Fruit fly (Drosophila melanogaster) whole organism, embryonic: ENCODE results near the gene dgrn.

Experiments used
- Abd-B ChIP-seq: fragments of 200-800 bp; sonication (Bioruptor generic); optimal IDR thresholded peaks from 2 replicates; lab custom pipeline; 2018; ENCODE audit warnings: missing biosample characterization, mild to moderate bottlenecking, missing genetic modification characterization, moderate library complexity
- Atf6 ChIP-seq: fragments of 200-800 bp; sonication (Bioruptor generic); IDR thresholded peaks from 2 replicates; pipeline ENCODE4 v1.3.6; 2022; ENCODE audit warnings: missing biosample characterization, missing genetic modification characterization
- CG11093 ChIP-seq: fragments of 200-800 bp; sonication (Bioruptor generic); IDR thresholded peaks from 3 replicates; pipeline ENCODE4 v1.3.6; 2022; ENCODE audit warnings: missing biosample characterization, missing genetic modification characterization
- CG11695 ChIP-seq: fragments of 200-800 bp; sonication (Bioruptor generic); IDR thresholded peaks from 3 replicates; pipeline ENCODE4 v1.3.6; 2022; ENCODE audit warnings: missing biosample characterization, missing genetic modification characterization
- CG12769 ChIP-seq: fragments of 200-800 bp; sonication (Bioruptor generic); optimal IDR thresholded peaks from 2 replicates; lab custom pipeline; 2019; ENCODE audit warnings: missing biosample characterization, mild to moderate bottlenecking, missing genetic modification characterization, moderate library complexity
- CG13287 ChIP-seq: fragments of 200-800 bp; sonication (Bioruptor generic); IDR thresholded peaks from 2 replicates; pipeline ENCODE4 v1.3.6; 2022; ENCODE audit warnings: missing biosample characterization, missing genetic modification characterization; ENCODE audit not compliant: partially characterized antibody
- CG13424 ChIP-seq: fragments of 200-800 bp; sonication (Bioruptor generic); optimal IDR thresholded peaks from 2 replicates; lab custom pipeline; 2019; ENCODE audit warnings: missing biosample characterization, mild to moderate bottlenecking, missing genetic modification characterization, moderate library complexity
- CG14050 ChIP-seq: fragments of 200-800 bp; sonication (Bioruptor generic); IDR thresholded peaks from 3 replicates; pipeline ENCODE4 v1.3.6; 2022; ENCODE audit warnings: missing biosample characterization, missing genetic modification characterization
- CG1529 ChIP-seq: fragments of 200-800 bp; sonication (Bioruptor generic); optimal IDR thresholded peaks from 3 replicates; lab custom pipeline; 2018; ENCODE audit warnings: missing biosample characterization, missing genetic modification characterization
- CG1647 ChIP-seq: fragments of 200-800 bp; sonication (Bioruptor generic); optimal IDR thresholded peaks from 3 replicates; lab custom pipeline; 2016; ENCODE audit warnings: missing biosample characterization, missing genetic modification characterization
- CG17328 ChIP-seq: fragments of 200-800 bp; sonication (Bioruptor generic); IDR thresholded peaks from 2 replicates; pipeline ENCODE4 v1.3.6; 2022; ENCODE audit warnings: missing biosample characterization, missing genetic modification characterization
- CG31224 ChIP-seq: fragments of 200-800 bp; sonication (Bioruptor generic); IDR thresholded peaks from 2 replicates; pipeline ENCODE4 v1.3.6; 2022; ENCODE audit warnings: missing biosample characterization, missing genetic modification characterization
- CG4820 ChIP-seq: fragments of 200-800 bp; sonication (Bioruptor generic); optimal IDR thresholded peaks from 3 replicates; lab custom pipeline; 2016; ENCODE audit warnings: missing biosample characterization, missing genetic modification characterization
- CG7556 ChIP-seq: fragments of 200-800 bp; sonication (Bioruptor generic); optimal IDR thresholded peaks from 2 replicates; lab custom pipeline; 2017; ENCODE audit warnings: missing biosample characterization, mild to moderate bottlenecking, missing genetic modification characterization
- CG7963 ChIP-seq: fragments of 200-800 bp; sonication (Bioruptor generic); IDR thresholded peaks from 3 replicates; pipeline ENCODE4 v1.3.6; 2022; ENCODE audit warnings: missing biosample characterization, missing genetic modification characterization; ENCODE audit not compliant: partially characterized antibody
- CG8281 ChIP-seq: fragments of 200-800 bp; sonication (Bioruptor generic); optimal IDR thresholded peaks from 2 replicates; lab custom pipeline; 2018; ENCODE audit warnings: missing biosample characterization, mild to moderate bottlenecking, missing genetic modification characterization, moderate library complexity
- CG8359 ChIP-seq: fragments of 200-800 bp; sonication (Bioruptor generic); optimal IDR thresholded peaks from 2 replicates; lab custom pipeline; 2017; ENCODE audit warnings: missing biosample characterization, mild to moderate bottlenecking, missing genetic modification characterization, borderline replicate concordance
- CG8388 ChIP-seq: fragments of 200-800 bp; sonication (Bioruptor generic); optimal IDR thresholded peaks from 2 replicates; lab custom pipeline; 2019; ENCODE audit warnings: missing biosample characterization, mild to moderate bottlenecking, missing genetic modification characterization, moderate library complexity
- CG8924 ChIP-seq: fragments of 200-800 bp; optimal IDR thresholded peaks from 3 replicates; lab custom pipeline; 2019; ENCODE audit warnings: missing biosample characterization, mild to moderate bottlenecking, missing genetic modification characterization, moderate library complexity
- ERR ChIP-seq: fragments of 200-800 bp; sonication (Bioruptor generic); optimal IDR thresholded peaks from 2 replicates; lab custom pipeline; 2016; ENCODE audit warnings: missing biosample characterization, missing genetic modification characterization
- HHEX ChIP-seq: fragments of 200-800 bp; sonication (Bioruptor generic); optimal IDR thresholded peaks from 3 replicates; lab custom pipeline; 2017; ENCODE audit warnings: missing biosample characterization, mild to moderate bottlenecking, missing genetic modification characterization, missing genetic modification reagents
- Hmx ChIP-seq: fragments of 200-800 bp; sonication (Bioruptor generic); optimal IDR thresholded peaks from 2 replicates; lab custom pipeline; 2016; ENCODE audit warnings: missing biosample characterization, missing genetic modification characterization
- Hr3 ChIP-seq: fragments of 200-800 bp; sonication (Bioruptor generic); optimal IDR thresholded peaks from 3 replicates; lab custom pipeline; 2016; ENCODE audit warnings: missing biosample characterization, missing genetic modification characterization
- Hsf ChIP-seq: fragments of 200-800 bp; sonication (Bioruptor generic); optimal IDR thresholded peaks from 3 replicates; lab custom pipeline; 2016; ENCODE audit warnings: missing biosample characterization, missing genetic modification characterization
- Lhr ChIP-seq: fragments of 200-800 bp; sonication (Bioruptor generic); optimal IDR thresholded peaks from 3 replicates; lab custom pipeline; 2017; ENCODE audit warnings: mild to moderate bottlenecking, missing biosample characterization, missing genetic modification reagents, missing genetic modification characterization
- Mrtf ChIP-seq: fragments of 200-800 bp; sonication (Bioruptor generic); IDR thresholded peaks from 3 replicates; pipeline ENCODE4 v1.3.6; 2022; ENCODE audit warnings: missing biosample characterization, missing genetic modification characterization
- NfI ChIP-seq: fragments of 200-800 bp; sonication (Bioruptor generic); optimal IDR thresholded peaks from 3 replicates; lab custom pipeline; 2018; ENCODE audit warnings: missing biosample characterization, mild to moderate bottlenecking, missing genetic modification characterization, moderate library complexity
- Pdp1 ChIP-seq, 2 experiments: fragments of 200-800 bp; sonication (Bioruptor generic); optimal IDR thresholded peaks; 3 replicates each; lab custom pipeline; 2016; ENCODE audit warnings: missing biosample characterization in 2 of 2, missing genetic modification characterization in 2 of 2, mild to moderate bottlenecking in 1 of 2, moderate library complexity in 1 of 2
- Sox100B ChIP-seq: fragments of 200-800 bp; sonication (Bioruptor generic); optimal IDR thresholded peaks from 3 replicates; lab custom pipeline; 2018; ENCODE audit warnings: missing biosample characterization, mild to moderate bottlenecking, missing genetic modification characterization
- Taf1 ChIP-seq: fragments of 200-800 bp; sonication (Bioruptor generic); IDR thresholded peaks from 2 replicates; pipeline ENCODE4 v1.3.6; 2022; ENCODE audit warnings: missing biosample characterization, missing genetic modification characterization
- ac ChIP-seq: fragments of 200-800 bp; sonication (Bioruptor generic); optimal IDR thresholded peaks from 3 replicates; lab custom pipeline; 2017; ENCODE audit warnings: missing biosample characterization, mild to moderate bottlenecking, missing genetic modification characterization
- amos ChIP-seq: fragments of 200-800 bp; sonication (Bioruptor generic); IDR thresholded peaks from 2 replicates; pipeline ENCODE4 v1.3.6; 2022; ENCODE audit warnings: missing biosample characterization, missing genetic modification characterization; ENCODE audit not compliant: partially characterized antibody
- bsh ChIP-seq, 2 experiments: fragments of 200-800 bp; sonication (Bioruptor generic); optimal IDR thresholded peaks; 2 replicates each; lab custom pipeline; 2017 to 2018; ENCODE audit warnings: mild to moderate bottlenecking in 2 of 2, missing biosample characterization in 2 of 2, missing genetic modification characterization in 2 of 2, moderate library complexity in 1 of 2
- chif ChIP-seq, 2 experiments: fragments of 200-800 bp; sonication (Bioruptor generic); optimal IDR thresholded peaks; 3 replicates each; lab custom pipeline; 2016; ENCODE audit warnings: missing biosample characterization in 2 of 2, missing genetic modification characterization in 2 of 2
- disco-r ChIP-seq: fragments of 200-800 bp; sonication (Bioruptor generic); optimal IDR thresholded peaks from 2 replicates; lab custom pipeline; 2016; ENCODE audit warnings: missing biosample characterization, missing genetic modification characterization
- exex ChIP-seq: fragments of 200-800 bp; sonication (Bioruptor generic); optimal IDR thresholded peaks from 4 replicates; lab custom pipeline; 2018; ENCODE audit warnings: missing biosample characterization, mild to moderate bottlenecking, missing genetic modification characterization, moderate library complexity
- fd3F ChIP-seq: fragments of 200-800 bp; sonication (Bioruptor generic); optimal IDR thresholded peaks from 2 replicates; lab custom pipeline; 2018; ENCODE audit warnings: missing biosample characterization, mild to moderate bottlenecking, missing genetic modification characterization, moderate library complexity
- fd64A ChIP-seq: fragments of 200-800 bp; sonication (Bioruptor generic); optimal IDR thresholded peaks from 3 replicates; lab custom pipeline; 2018; ENCODE audit warnings: missing biosample characterization, mild to moderate bottlenecking, missing genetic modification characterization
- gcm ChIP-seq: fragments of 200-800 bp; sonication (Bioruptor generic); optimal IDR thresholded peaks from 2 replicates; lab custom pipeline; 2019; ENCODE audit warnings: missing biosample characterization, mild to moderate bottlenecking, missing genetic modification characterization, moderate library complexity
- gcm2 ChIP-seq: fragments of 200-800 bp; sonication (Bioruptor generic); optimal IDR thresholded peaks from 2 replicates; lab custom pipeline; 2016; ENCODE audit warnings: missing biosample characterization, missing genetic modification characterization
- kni ChIP-seq: fragments of 200-800 bp; sonication (Bioruptor generic); optimal IDR thresholded peaks from 3 replicates; lab custom pipeline; 2017; ENCODE audit warnings: mild to moderate bottlenecking, missing biosample characterization, missing genetic modification reagents, missing genetic modification characterization
- lmd ChIP-seq: fragments of 200-800 bp; sonication (Bioruptor generic); IDR thresholded peaks from 2 replicates; pipeline ENCODE4 v1.3.6; 2022; ENCODE audit warnings: missing biosample characterization, missing genetic modification characterization
- lov ChIP-seq, 2 experiments: fragments of 200-800 bp in 1 of 2; fragments of >200 bp in 1 of 2; sonication (Bioruptor generic) in 1 of 2; IDR thresholded peaks in 1 of 2; optimal IDR thresholded peaks in 1 of 2; 2 replicates in 1 of 2; 3 replicates in 1 of 2; pipeline versions ENCODE4 v1.3.6 to Lab custom; 2017 to 2022; ENCODE audit warnings: missing biosample characterization in 1 of 2, missing genetic modification characterization in 1 of 2
- nerfin-1 ChIP-seq: fragments of 200-800 bp; sonication (Bioruptor generic); optimal IDR thresholded peaks from 3 replicates; lab custom pipeline; 2019; ENCODE audit warnings: missing biosample characterization, mild to moderate bottlenecking, missing genetic modification characterization, moderate library complexity
- schlank ChIP-seq: fragments of 200-800 bp; sonication (Bioruptor generic); optimal IDR thresholded peaks from 2 replicates; lab custom pipeline; 2018; ENCODE audit warnings: missing biosample characterization, mild to moderate bottlenecking, missing genetic modification characterization
- sd ChIP-seq: fragments of 200-800 bp; sonication (Bioruptor generic); optimal IDR thresholded peaks from 3 replicates; lab custom pipeline; 2018; ENCODE audit warnings: missing biosample characterization, mild to moderate bottlenecking, missing genetic modification characterization, moderate library complexity
- sima ChIP-seq: fragments of 200-800 bp; sonication (Bioruptor generic); optimal IDR thresholded peaks from 2 replicates; lab custom pipeline; 2016; ENCODE audit warnings: missing biosample characterization, missing genetic modification characterization
- twi ChIP-seq: fragments of 200-800 bp; optimal IDR thresholded peaks from 2 replicates; lab custom pipeline; 2019; ENCODE audit warnings: missing biosample characterization, mild to moderate bottlenecking, missing genetic modification characterization, moderate library complexity
- vnd ChIP-seq: fragments of 200-800 bp; sonication (Bioruptor generic); IDR thresholded peaks from 3 replicates; pipeline ENCODE4 v1.3.6; 2022; ENCODE audit warnings: missing biosample characterization, missing genetic modification characterization; ENCODE audit not compliant: partially characterized antibody

Gene dgrn

dm6 chr3R:5824456-5824855, at the start of gene dgrn, which contains the start of gene Sec20 (continued):
- TF ChIP-seq nerfin-1 (tag; lab: Kevin White, UChicago) (peak; percentile 60), CG8924 (peak; percentile 73), CG4820 (GFP tag; lab: Kevin White, UChicago) (peak; percentile 57), vnd (GFP tag; lab: Robert Waterston, UW) (peak; percentile 94), lov (optimal IDR thresholded peaks at IDR 0.05; lab: Kevin White, UChicago) (no peak), lov (GFP tag; IDR thresholded peaks at IDR 0.05; lab: Robert Waterston, UW) (no peak), Sox100B (peak; percentile 53), Hr3 (GFP tag; lab: Kevin White, UChicago) (peak; percentile 73), CG31224 (0 out of 2 replicates have a peak, but pooled peaks have one; percentile 28), CG13424 (peak; percentile 74), Hsf (GFP tag; lab: Kevin White, UChicago) (peak; percentile 64), lmd (GFP tag; lab: Robert Waterston, UW) (peak; percentile 30; the same call in 1 of the 2 replicates), CG12769 (no peak), amos (peak; percentile 95), disco-r (GFP tag; lab: Kevin White, UChicago) (no peak), sd (peak; percentile 75), kni (GFP tag; lab: Kevin White, UChicago) (no peak), CG11093 (no peak), NfI (GFP tag; lab: Kevin White, UChicago) (peak; percentile 53), CG13287 (GFP tag; lab: Robert Waterston, UW) (peak; percentile 95), Mrtf (GFP tag; lab: Robert Waterston, UW) (0 out of 3 replicates have a peak, but pooled peaks have one; percentile 23), CG1529 (no peak), bsh (GFP tag; optimal IDR thresholded peaks at IDR 0.05; lab: Kevin White, UChicago) (peak in 1 of 2 experiments; percentile 61), Hmx (GFP tag; lab: Kevin White, UChicago) (no peak), CG7556 (GFP tag; lab: Kevin White, UChicago) (peak; percentile 54), Atf6 (GFP tag; lab: Robert Waterston, UW) (no peak), Taf1 (GFP tag; lab: Robert Waterston, UW) (0 out of 2 replicates have a peak, but pooled peaks have one; percentile 28), CG17328 (no peak), gcm (GFP tag; lab: Kevin White, UChicago) (peak; percentile 61), twi (peak; percentile 60), Abd-B (GFP tag; lab: Kevin White, UChicago) (peak; percentile 60), HHEX (GFP tag; lab: Kevin White, UChicago) (peak; percentile 7), chif (GFP tag; optimal IDR thresholded peaks at IDR 0.05; lab: Kevin White, UChicago) (no peak), gcm2 (GFP tag; lab: Kevin White, UChicago) (no peak), Pdp1 (GFP tag; optimal IDR thresholded peaks at IDR 0.05; lab: Kevin White, UChicago) (peak; percentile 20 to 87), fd64A (no peak), CG1647 (peak; percentile 67), CG11695 (GFP tag; lab: Robert Waterston, UW) (0 out of 3 replicates have a peak, but pooled peaks have one; percentile 19), ERR (no peak), CG8359 (no peak), fd3F (GFP tag; lab: Kevin White, UChicago) (peak; percentile 32), CG14050 (GFP tag; lab: Robert Waterston, UW) (peak; percentile 38; the same call in 1 of the 3 replicates), sima (GFP tag; lab: Kevin White, UChicago) (no peak), Lhr (GFP tag; lab: Kevin White, UChicago) (peak; percentile 50), exex (peak; percentile 56), schlank (tag; lab: Kevin White, UChicago) (no peak), CG8388 (GFP tag; lab: Kevin White, UChicago) (peak; percentile 66), ac (GFP tag; lab: Kevin White, UChicago) (no peak), CG8281 (tag; lab: Kevin White, UChicago) (no peak), CG7963 (peak; percentile 84)
